Fruit fly (Drosophila melanogaster) whole organism, prepupa: Measurements from ENCODE around the gene Polr3A.
A peak's percentile ranks its signal among the peaks of the same experiment; 100 is the strongest.

Source experiments
- Blimp-1 ChIP-seq: fragments of 200-800 bp; sonication (Bioruptor generic); optimal IDR thresholded peaks from 3 replicates; lab custom pipeline; 2017; ENCODE audit warnings: missing biosample characterization, missing genetic modification characterization, mild to moderate bottlenecking, moderate library complexity, missing genetic modification reagents
- CG10631 ChIP-seq: fragments of 200-800 bp; sonication (Bioruptor generic); optimal IDR thresholded peaks from 2 replicates; lab custom pipeline; 2016; ENCODE audit warnings: missing biosample characterization, missing genetic modification characterization
- CG10669 ChIP-seq: fragments of 200-800 bp; sonication (Bioruptor generic); optimal IDR thresholded peaks from 3 replicates; lab custom pipeline; 2018; ENCODE audit warnings: missing biosample characterization, mild to moderate bottlenecking, missing genetic modification characterization, moderate library complexity
- CG11294 ChIP-seq: fragments of 200-800 bp; sonication (Bioruptor generic); IDR thresholded peaks from 2 replicates; pipeline ENCODE4 v1.3.6; 2022; ENCODE audit warnings: missing biosample characterization, missing genetic modification characterization
- CG11762 ChIP-seq: fragments of 200-800 bp; sonication (Bioruptor generic); optimal IDR thresholded peaks from 3 replicates; lab custom pipeline; 2016; ENCODE audit warnings: missing biosample characterization, missing genetic modification characterization; ENCODE audit not compliant: insufficient read depth
- CG11902 ChIP-seq: fragments of 200-800 bp; sonication (Bioruptor generic); optimal IDR thresholded peaks from 3 replicates; lab custom pipeline; 2016; ENCODE audit warnings: missing biosample characterization, missing genetic modification characterization
- CG15336 ChIP-seq: fragments of 200-800 bp; sonication (Bioruptor generic); IDR thresholded peaks from 2 replicates; pipeline ENCODE4 v1.3.6; 2022; ENCODE audit warnings: missing biosample characterization, missing genetic modification characterization
- CG1621 ChIP-seq: fragments of 200-800 bp; sonication (Bioruptor generic); optimal IDR thresholded peaks from 3 replicates; lab custom pipeline; 2018; ENCODE audit warnings: missing biosample characterization, mild to moderate bottlenecking, missing genetic modification characterization
- CG16779 ChIP-seq: fragments of 200-800 bp; sonication (Bioruptor generic); optimal IDR thresholded peaks from 3 replicates; lab custom pipeline; 2017; ENCODE audit warnings: missing biosample characterization, mild to moderate bottlenecking, missing genetic modification characterization
- CG3032 ChIP-seq: fragments of 200-800 bp; optimal IDR thresholded peaks from 2 replicates; lab custom pipeline; 2019; ENCODE audit warnings: missing biosample characterization, mild to moderate bottlenecking, missing genetic modification characterization, moderate library complexity
- CG31627 ChIP-seq: fragments of 200-800 bp; sonication (Bioruptor generic); optimal IDR thresholded peaks from 3 replicates; lab custom pipeline; 2016; ENCODE audit warnings: missing biosample characterization, missing genetic modification characterization
- CG32006 ChIP-seq: fragments of 200-800 bp; sonication (Bioruptor generic); optimal IDR thresholded peaks from 3 replicates; lab custom pipeline; 2017; ENCODE audit warnings: missing biosample characterization, mild to moderate bottlenecking, missing genetic modification characterization
- CG34406 ChIP-seq: fragments of 200-800 bp; sonication (Bioruptor generic); optimal IDR thresholded peaks from 3 replicates; lab custom pipeline; 2016; ENCODE audit warnings: missing biosample characterization, missing genetic modification characterization
- CG3919 ChIP-seq: fragments of 200-800 bp; sonication (Bioruptor generic); optimal IDR thresholded peaks from 3 replicates; lab custom pipeline; 2016; ENCODE audit warnings: missing biosample characterization, missing genetic modification characterization
- CG4318 ChIP-seq: fragments of 200-800 bp; sonication (Bioruptor generic); optimal IDR thresholded peaks from 3 replicates; lab custom pipeline; 2017; ENCODE audit warnings: missing biosample characterization, mild to moderate bottlenecking, missing genetic modification characterization
- CG6276 ChIP-seq: fragments of 200-800 bp; sonication (Bioruptor generic); optimal IDR thresholded peaks from 2 replicates; lab custom pipeline; 2017; ENCODE audit warnings: missing biosample characterization, mild to moderate bottlenecking, missing genetic modification characterization
- CG6792 ChIP-seq: fragments of 200-800 bp; sonication (Bioruptor generic); optimal IDR thresholded peaks from 3 replicates; lab custom pipeline; 2016; ENCODE audit warnings: missing biosample characterization, missing genetic modification characterization
- CG6808 ChIP-seq: fragments of 200-800 bp; sonication (Bioruptor generic); optimal IDR thresholded peaks from 3 replicates; lab custom pipeline; 2017; ENCODE audit warnings: missing biosample characterization, missing genetic modification characterization, mild to moderate bottlenecking, moderate library complexity, missing genetic modification reagents
- CG6854 ChIP-seq: fragments of 200-800 bp; sonication (Bioruptor generic); optimal IDR thresholded peaks from 2 replicates; lab custom pipeline; 2017; ENCODE audit warnings: missing biosample characterization, mild to moderate bottlenecking, missing genetic modification characterization
- CG8119 ChIP-seq: fragments of 200-800 bp; sonication (Bioruptor generic); IDR thresholded peaks from 3 replicates; pipeline ENCODE4 v1.3.6; 2022; ENCODE audit warnings: missing biosample characterization, missing genetic modification characterization
- CG8319 ChIP-seq: fragments of 200-800 bp; sonication (Bioruptor generic); optimal IDR thresholded peaks from 3 replicates; lab custom pipeline; 2016; ENCODE audit warnings: missing biosample characterization, missing genetic modification characterization
- Eip75B ChIP-seq: fragments of 200-800 bp; sonication (Bioruptor generic); optimal IDR thresholded peaks from 3 replicates; lab custom pipeline; 2016; ENCODE audit warnings: missing biosample characterization, missing genetic modification characterization
- Eip93F ChIP-seq: fragments of 200-800 bp; sonication (Bioruptor generic); optimal IDR thresholded peaks from 2 replicates; lab custom pipeline; 2016; ENCODE audit warnings: missing biosample characterization, mild to moderate bottlenecking, missing genetic modification characterization
- Ets21C ChIP-seq: fragments of 200-800 bp; sonication (Bioruptor generic); optimal IDR thresholded peaks from 3 replicates; lab custom pipeline; 2016; ENCODE audit warnings: missing biosample characterization, missing genetic modification characterization
- Ets96B ChIP-seq: fragments of 200-800 bp; optimal IDR thresholded peaks from 2 replicates; lab custom pipeline; 2019; ENCODE audit warnings: missing biosample characterization, mild to moderate bottlenecking, missing genetic modification characterization, moderate library complexity
- Gug ChIP-seq: fragments of 200-800 bp; sonication (Bioruptor generic); IDR thresholded peaks from 2 replicates; pipeline ENCODE4 v1.3.6; 2022; ENCODE audit warnings: missing biosample characterization, missing genetic modification characterization
- Hr38 ChIP-seq: sonication (Bioruptor generic); optimal IDR thresholded peaks from 2 replicates; lab custom pipeline; 2016; ENCODE audit warnings: missing biosample characterization, missing genetic modification characterization
- Hr39 ChIP-seq: fragments of 200-800 bp; sonication (Bioruptor generic); optimal IDR thresholded peaks from 2 replicates; lab custom pipeline; 2016; ENCODE audit warnings: missing biosample characterization, missing genetic modification characterization
- Hr4 ChIP-seq: fragments of 200-800 bp; sonication (Bioruptor generic); optimal IDR thresholded peaks from 3 replicates; lab custom pipeline; 2016; ENCODE audit warnings: missing biosample characterization, missing genetic modification characterization
- Met ChIP-seq: fragments of 200-800 bp; sonication (Bioruptor generic); optimal IDR thresholded peaks from 3 replicates; lab custom pipeline; 2016; ENCODE audit warnings: missing biosample characterization, missing genetic modification characterization
- OdsH ChIP-seq: fragments of 200-800 bp; sonication (Bioruptor generic); optimal IDR thresholded peaks from 3 replicates; lab custom pipeline; 2016; ENCODE audit warnings: missing biosample characterization, missing genetic modification characterization
- Sox102F ChIP-seq: fragments of 200-800 bp; sonication (Bioruptor generic); optimal IDR thresholded peaks from 2 replicates; lab custom pipeline; 2016; ENCODE audit warnings: missing biosample characterization, mild to moderate bottlenecking, missing genetic modification characterization
- Sox14 ChIP-seq: fragments of 200-800 bp; sonication (Bioruptor generic); optimal IDR thresholded peaks from 3 replicates; lab custom pipeline; 2016; ENCODE audit warnings: missing biosample characterization, missing genetic modification characterization
- Sox15 ChIP-seq: fragments of 200-800 bp; sonication (Bioruptor generic); optimal IDR thresholded peaks from 3 replicates; lab custom pipeline; 2016; ENCODE audit warnings: missing biosample characterization, missing genetic modification characterization
- achi ChIP-seq: fragments of 200-800 bp; sonication (Bioruptor generic); optimal IDR thresholded peaks from 3 replicates; lab custom pipeline; 2016; ENCODE audit warnings: missing biosample characterization, missing genetic modification characterization
- acj6 ChIP-seq: fragments of 200-800 bp; sonication (Bioruptor generic); optimal IDR thresholded peaks from 3 replicates; lab custom pipeline; 2016; ENCODE audit warnings: missing biosample characterization, missing genetic modification characterization
- cyc ChIP-seq: fragments of 200-800 bp; sonication (Bioruptor generic); optimal IDR thresholded peaks from 3 replicates; lab custom pipeline; 2016; ENCODE audit warnings: missing biosample characterization, missing genetic modification characterization
- dac ChIP-seq: fragments of 200-800 bp; sonication (Bioruptor generic); optimal IDR thresholded peaks from 2 replicates; lab custom pipeline; 2017; ENCODE audit warnings: missing biosample characterization, mild to moderate bottlenecking, missing genetic modification characterization
- dsx ChIP-seq: fragments of 200-800 bp; optimal IDR thresholded peaks from 3 replicates; lab custom pipeline; 2019; ENCODE audit warnings: missing biosample characterization, mild to moderate bottlenecking, missing genetic modification characterization, moderate library complexity; ENCODE audit not compliant: poor library complexity, severe bottlenecking
- eg ChIP-seq: fragments of 200-800 bp; sonication (Bioruptor generic); IDR thresholded peaks from 3 replicates; pipeline ENCODE4 v1.3.6; 2022; ENCODE audit warnings: missing biosample characterization, missing genetic modification characterization
- fd59A ChIP-seq: fragments of 200-800 bp; sonication (Bioruptor generic); optimal IDR thresholded peaks from 2 replicates; lab custom pipeline; 2017; ENCODE audit warnings: missing biosample characterization, mild to moderate bottlenecking, missing genetic modification characterization, missing genetic modification reagents
- fkh ChIP-seq: fragments of 200-800 bp; sonication (Bioruptor generic); optimal IDR thresholded peaks from 3 replicates; lab custom pipeline; 2017; ENCODE audit warnings: missing biosample characterization, mild to moderate bottlenecking, missing genetic modification characterization, moderate library complexity
- net ChIP-seq: fragments of 200-800 bp; sonication (Bioruptor generic); optimal IDR thresholded peaks from 3 replicates; lab custom pipeline; 2016; ENCODE audit warnings: missing biosample characterization, missing genetic modification characterization
- salr ChIP-seq, 2 experiments: fragments of 200-800 bp; sonication (Bioruptor generic); optimal IDR thresholded peaks; 3 replicates each; lab custom pipeline; 2016 to 2018; ENCODE audit warnings: missing biosample characterization in 2 of 2, missing genetic modification characterization in 2 of 2, mild to moderate bottlenecking in 1 of 2
- ss ChIP-seq, 2 experiments: fragments of 200-800 bp; sonication (Bioruptor generic); optimal IDR thresholded peaks; 2 replicates in 1 of 2; 3 replicates in 1 of 2; lab custom pipeline; 2017 to 2018; ENCODE audit warnings: mild to moderate bottlenecking in 2 of 2, missing biosample characterization in 2 of 2, missing genetic modification characterization in 2 of 2, moderate library complexity in 1 of 2
- svp ChIP-seq: fragments of 200-800 bp; sonication (Bioruptor generic); peaks from one replicate; lab custom pipeline; 2016; ENCODE audit warnings: missing biosample characterization, missing genetic modification characterization
- topi ChIP-seq: fragments of 200-800 bp; sonication (Bioruptor generic); optimal IDR thresholded peaks from 3 replicates; lab custom pipeline; 2016; ENCODE audit warnings: missing biosample characterization, missing genetic modification characterization
- vri ChIP-seq: fragments of 200-800 bp; sonication (Bioruptor generic); optimal IDR thresholded peaks from 3 replicates; lab custom pipeline; 2016; ENCODE audit warnings: missing biosample characterization, mild to moderate bottlenecking, missing genetic modification characterization

Gene Polr3A

dm6 chrX:15738890-15739550 lies 23.7 kb upstream of the Polr3A start, which contains the start of the genes CG11679 and CG8206 (continued):
- TF ChIP-seq Met (peak; percentile 36), Sox14 (GFP tag; lab: Kevin White, UChicago) (peak; percentile 57), cyc (peak; percentile 51), CG16779 (no peak), Hr39 (peak; percentile 46), acj6 (peak; percentile 33), CG3919 (GFP tag; lab: Kevin White, UChicago) (peak; percentile 12), Ets21C (GFP tag; lab: Kevin White, UChicago) (peak; percentile 39), CG31627 (peak; percentile 50), ss (GFP tag; optimal IDR thresholded peaks at IDR 0.05; lab: Kevin White, UChicago) (no peak), Ets96B (tag; lab: Kevin White, UChicago) (peak; percentile 33), CG4318 (GFP tag; lab: Kevin White, UChicago) (no peak), Sox15 (peak; percentile 15), CG1621 (no peak), svp (GFP tag; lab: Kevin White, UChicago) (peak; percentile 65), Gug (GFP tag; lab: Robert Waterston, UW) (no peak), topi (GFP tag; lab: Kevin White, UChicago) (peak; percentile 55), CG3032 (tag; lab: Kevin White, UChicago) (peak; percentile 50), Blimp-1 (GFP tag; lab: Kevin White, UChicago) (no peak), CG6854 (no peak), Sox102F (GFP tag; lab: Kevin White, UChicago) (no peak)

dm6 chrX:15740288-15740726 lies 22.4 kb upstream of the Polr3A start:
- no peak for TF ChIP-seq CG11762 (GFP tag; lab: Kevin White, UChicago)
- no peak for TF ChIP-seq salr (GFP tag; optimal IDR thresholded peaks at IDR 0.05; lab: Kevin White, UChicago)
- TF ChIP-seq topi (GFP tag; lab: Kevin White, UChicago), result peak; percentile 69
- TF ChIP-seq OdsH (GFP tag; lab: Kevin White, UChicago), result peak; percentile 46
- peak; percentile 50 for TF ChIP-seq Hr4
- TF ChIP-seq CG34406 (GFP tag; lab: Kevin White, UChicago), result peak; percentile 36
- peak; percentile 52; the same call in 1 of the 2 replicates for TF ChIP-seq Gug (GFP tag; lab: Robert Waterston, UW)
- TF ChIP-seq Ets96B (tag; lab: Kevin White, UChicago), result peak; percentile 39
- no peak for TF ChIP-seq CG6808 (GFP tag; lab: Kevin White, UChicago)
- TF ChIP-seq fd59A (GFP tag; lab: Kevin White, UChicago), result no peak
- peak; percentile 68 for TF ChIP-seq fkh
- peak; percentile 25 for TF ChIP-seq CG10631
- peak; percentile 36 for TF ChIP-seq Eip75B (GFP tag; lab: Kevin White, UChicago)
- peak; percentile 56; the same call in 2 of the 3 replicates for TF ChIP-seq CG8119 (GFP tag; lab: Robert Waterston, UW)
- peak; percentile 87 for TF ChIP-seq svp (GFP tag; lab: Kevin White, UChicago)
- no peak for TF ChIP-seq CG16779
- peak; percentile 78 for TF ChIP-seq eg (GFP tag; lab: Robert Waterston, UW)
- TF ChIP-seq CG32006, result peak; percentile 53
- TF ChIP-seq CG8319 (GFP tag; lab: Kevin White, UChicago), result no peak
- peak; percentile 85 for TF ChIP-seq vri (GFP tag; lab: Kevin White, UChicago)
- TF ChIP-seq Sox15, result no peak
- TF ChIP-seq Sox14 (GFP tag; lab: Kevin White, UChicago), result peak; percentile 63
- TF ChIP-seq CG6276, result no peak
- TF ChIP-seq Ets21C (GFP tag; lab: Kevin White, UChicago), result peak; percentile 52
- TF ChIP-seq Eip93F (GFP tag; lab: Kevin White, UChicago), result peak; percentile 46
- TF ChIP-seq CG31627, result peak; percentile 48
- no peak for TF ChIP-seq net (GFP tag; lab: Kevin White, UChicago)
- TF ChIP-seq Sox102F (GFP tag; lab: Kevin White, UChicago), result peak; percentile 56
- peak; percentile 45 for TF ChIP-seq CG6792 (GFP tag; lab: Kevin White, UChicago)
- peak; percentile 15; the same call in 1 of the 2 replicates for TF ChIP-seq CG11294 (GFP tag; lab: Robert Waterston, UW)
- TF ChIP-seq dsx (GFP tag; lab: Kevin White, UChicago), result peak; percentile 4
- peak; percentile 23 for TF ChIP-seq CG11902
- TF ChIP-seq CG1621, result peak; percentile 21
- no peak for TF ChIP-seq dac (GFP tag; lab: Kevin White, UChicago)
- TF ChIP-seq CG15336 (GFP tag; lab: Robert Waterston, UW), result peak; percentile 57
- peak; percentile 40 for TF ChIP-seq achi (GFP tag; lab: Kevin White, UChicago)
- no peak for TF ChIP-seq Hr38
- TF ChIP-seq CG10669 (GFP tag; lab: Kevin White, UChicago), result no peak
